Fruit fly (Drosophila melanogaster) whole organism, pupa: ENCODE data around the gene mRpS34.

Source experiments
- CG10348 ChIP-seq: fragments of 200-800 bp; sonication (Bioruptor generic); IDR thresholded peaks from 2 replicates; pipeline ENCODE4 v1.3.6; 2022; ENCODE audit warnings: missing biosample characterization, missing genetic modification characterization
- CG12605 ChIP-seq: fragments of 200-800 bp; sonication (Bioruptor generic); IDR thresholded peaks from 2 replicates; pipeline ENCODE4 v1.3.6; 2022; ENCODE audit warnings: missing biosample characterization, missing genetic modification characterization
- CG13204 ChIP-seq: fragments of 200-800 bp; sonication (Bioruptor generic); optimal IDR thresholded peaks from 2 replicates; lab custom pipeline; 2018; ENCODE audit warnings: missing biosample characterization, mild to moderate bottlenecking, missing genetic modification characterization, moderate library complexity
- CG14655 ChIP-seq: fragments of 200-800 bp; sonication (Bioruptor generic); optimal IDR thresholded peaks from 3 replicates; lab custom pipeline; 2017; ENCODE audit warnings: mild to moderate bottlenecking, missing biosample characterization, missing genetic modification reagents, missing genetic modification characterization
- CG15710 ChIP-seq: fragments of 200-800 bp; sonication (Bioruptor generic); optimal IDR thresholded peaks from 2 replicates; lab custom pipeline; 2018; ENCODE audit warnings: missing biosample characterization, mild to moderate bottlenecking, missing genetic modification characterization, moderate library complexity
- CG17806 ChIP-seq: fragments of 200-800 bp; sonication (Bioruptor generic); optimal IDR thresholded peaks from 2 replicates; lab custom pipeline; 2018; ENCODE audit warnings: missing biosample characterization, mild to moderate bottlenecking, missing genetic modification characterization, moderate library complexity
- CG32121 ChIP-seq: fragments of 200-800 bp; sonication (Bioruptor generic); IDR thresholded peaks from 2 replicates; pipeline ENCODE4 v1.3.6; 2022; ENCODE audit warnings: missing biosample characterization, missing genetic modification characterization
- CG34367 ChIP-seq: fragments of 200-800 bp; sonication (Bioruptor generic); optimal IDR thresholded peaks from 2 replicates; lab custom pipeline; 2018; ENCODE audit warnings: missing biosample characterization, mild to moderate bottlenecking, missing genetic modification characterization
- CG4496 ChIP-seq: fragments of 200-800 bp; sonication (Bioruptor generic); IDR thresholded peaks from 3 replicates; pipeline ENCODE4 v1.3.6; 2022; ENCODE audit warnings: missing biosample characterization, missing genetic modification characterization
- CG8159 ChIP-seq: fragments of 200-800 bp; sonication (Bioruptor generic); optimal IDR thresholded peaks from 3 replicates; lab custom pipeline; 2018; ENCODE audit warnings: missing biosample characterization, mild to moderate bottlenecking, missing genetic modification characterization, moderate library complexity
- CG8301 ChIP-seq: fragments of 200-800 bp; sonication (Bioruptor generic); optimal IDR thresholded peaks from 2 replicates; lab custom pipeline; 2018; ENCODE audit warnings: missing biosample characterization, mild to moderate bottlenecking, missing genetic modification characterization
- CG9948 ChIP-seq: fragments of 200-800 bp; sonication (Bioruptor generic); optimal IDR thresholded peaks from 2 replicates; lab custom pipeline; 2018; ENCODE audit warnings: missing biosample characterization, mild to moderate bottlenecking, missing genetic modification characterization, moderate library complexity
- D1 ChIP-seq: fragments of 200-800 bp; sonication (Bioruptor generic); optimal IDR thresholded peaks from 2 replicates; lab custom pipeline; 2018; ENCODE audit warnings: missing biosample characterization, mild to moderate bottlenecking, missing genetic modification characterization, moderate library complexity
- EcR ChIP-seq: fragments of 200-800 bp; sonication (Bioruptor generic); optimal IDR thresholded peaks from 3 replicates; lab custom pipeline; 2019; ENCODE audit warnings: missing biosample characterization, missing genetic modification characterization, mild to moderate bottlenecking, moderate library complexity, missing genetic modification reagents
- Ets98B ChIP-seq: fragments of 200-800 bp; sonication (Bioruptor generic); IDR thresholded peaks from 2 replicates; pipeline ENCODE4 v1.3.6; 2022; ENCODE audit warnings: missing biosample characterization, missing genetic modification characterization
- Pif1A ChIP-seq: fragments of 200-800 bp; sonication (Bioruptor generic); optimal IDR thresholded peaks from 3 replicates; lab custom pipeline; 2016; ENCODE audit warnings: missing biosample characterization, missing genetic modification characterization
- Pif1B ChIP-seq: fragments of 200-800 bp; sonication (Bioruptor generic); optimal IDR thresholded peaks from 3 replicates; lab custom pipeline; 2016; ENCODE audit warnings: missing biosample characterization, missing genetic modification characterization
- Snoo ChIP-seq: fragments of 200-800 bp; sonication (Bioruptor generic); optimal IDR thresholded peaks from 3 replicates; lab custom pipeline; 2017; ENCODE audit warnings: missing biosample characterization, mild to moderate bottlenecking, missing genetic modification characterization, inconsistent platforms
- fd96Ca ChIP-seq: fragments of 200-800 bp; sonication (Bioruptor generic); IDR thresholded peaks from 3 replicates; pipeline ENCODE4 v1.3.6; 2022; ENCODE audit warnings: missing biosample characterization, missing genetic modification characterization
- gl ChIP-seq: fragments of 200-800 bp; sonication (Bioruptor generic); optimal IDR thresholded peaks from 2 replicates; lab custom pipeline; 2018; ENCODE audit warnings: missing biosample characterization, mild to moderate bottlenecking, missing genetic modification characterization
- rn ChIP-seq: fragments of 200-800 bp; sonication (Bioruptor generic); IDR thresholded peaks from 2 replicates; pipeline ENCODE4 v1.3.6; 2022; ENCODE audit warnings: missing biosample characterization, missing genetic modification characterization

The mRpS34 gene

DNA sequence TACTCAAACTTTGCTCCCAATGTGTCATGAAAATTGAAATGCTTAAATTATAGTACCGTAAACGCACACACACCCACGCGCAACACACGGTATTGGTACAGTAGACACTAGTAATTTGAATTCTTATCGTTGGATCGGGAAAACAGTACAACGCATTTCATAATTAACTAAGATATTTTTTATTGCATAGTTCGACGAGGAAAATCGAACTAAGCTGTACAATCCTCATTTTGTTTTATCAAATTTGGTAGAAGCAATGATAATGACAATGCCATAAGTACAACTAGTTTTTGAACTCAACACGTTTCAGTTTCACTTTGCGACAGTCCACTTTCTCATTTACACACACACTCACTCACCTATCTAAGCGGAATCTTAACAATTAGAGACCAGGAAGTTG lies 32.9 kb downstream of the mRpS34 start:
- TF ChIP-seq CG8301 (tag; lab: Kevin White, UChicago), result peak; percentile 21
- TF ChIP-seq CG4496 (GFP tag; lab: Robert Waterston, UW), result no peak
- TF ChIP-seq CG12605 (GFP tag; lab: Robert Waterston, UW), result no peak
- TF ChIP-seq Ets98B (GFP tag; lab: Robert Waterston, UW), result no peak

DNA sequence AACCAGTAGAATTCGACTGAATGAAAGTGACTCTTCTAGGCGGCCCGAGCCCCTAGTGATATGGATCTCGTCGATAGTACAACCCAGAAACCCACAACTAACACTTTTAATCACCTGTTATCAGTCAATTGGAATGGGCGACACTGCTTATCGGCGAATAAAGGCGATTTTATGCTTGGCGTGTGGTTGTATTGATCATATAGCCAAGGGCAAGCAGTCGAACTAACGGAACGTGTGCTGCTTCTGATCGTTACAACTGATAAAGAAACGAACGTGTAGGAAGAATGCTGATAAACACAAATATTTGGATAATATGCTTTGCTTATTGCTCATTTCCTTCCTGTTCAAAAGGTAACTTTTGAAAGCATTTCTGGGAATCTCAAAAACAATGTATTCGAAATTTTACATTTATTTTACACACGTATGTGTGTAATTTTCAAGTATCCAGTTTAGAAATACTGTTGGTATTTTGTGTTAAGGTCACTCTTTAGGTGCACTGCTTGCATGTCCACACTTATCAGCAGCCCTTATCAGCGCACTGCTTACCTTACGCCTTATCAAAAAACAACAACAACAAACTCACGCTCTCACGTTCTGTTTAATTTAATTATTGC lies 33.4 kb downstream of the mRpS34 start, which contains the start of gene Agpat4:
Agpat4 (minus strand) TSS at position 387 of the 614 bp plus-strand sequence.
- TF ChIP-seq CG9948 (tag; lab: Kevin White, UChicago), result no peak

DNA sequence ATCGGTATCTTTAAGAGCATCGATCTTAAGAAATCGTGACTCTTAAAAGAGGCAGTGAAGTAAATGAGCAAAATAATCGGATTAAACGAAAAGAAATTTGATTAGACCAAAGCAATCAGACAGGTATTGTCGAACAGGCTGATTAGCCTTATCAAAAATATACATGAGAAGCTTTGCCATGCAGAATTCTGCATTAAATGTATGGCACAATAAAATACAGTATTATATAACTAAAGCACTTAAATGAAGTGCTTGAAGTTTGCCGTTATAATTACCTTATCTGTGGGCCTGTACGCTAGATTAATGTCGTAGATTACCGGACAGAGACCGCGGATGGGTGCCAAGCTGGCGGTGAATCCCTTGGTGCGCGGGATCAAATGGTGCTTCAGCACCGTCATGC lies 35.2 kb downstream of the mRpS34 start:
- TF ChIP-seq CG14655, result no peak
- TF ChIP-seq CG9948 (tag; lab: Kevin White, UChicago), result no peak
- no peak for TF ChIP-seq CG13204
- no peak for TF ChIP-seq CG10348 (GFP tag; lab: Robert Waterston, UW)
- no peak for TF ChIP-seq CG12605 (GFP tag; lab: Robert Waterston, UW)
- no peak for TF ChIP-seq CG15710 (tag; lab: Kevin White, UChicago)
- no peak for TF ChIP-seq rn (GFP tag; lab: Robert Waterston, UW)
- no peak for TF ChIP-seq fd96Ca (GFP tag; lab: Robert Waterston, UW)
- TF ChIP-seq CG8159 (tag; lab: Kevin White, UChicago), result no peak
- TF ChIP-seq CG17806 (tag; lab: Kevin White, UChicago), result no peak
- TF ChIP-seq CG8301 (tag; lab: Kevin White, UChicago), result no peak
- no peak for TF ChIP-seq Snoo (tag; lab: Kevin White, UChicago)
- TF ChIP-seq CG4496 (GFP tag; lab: Robert Waterston, UW), result no peak
- no peak for TF ChIP-seq CG32121
- TF ChIP-seq CG34367 (tag; lab: Kevin White, UChicago), result no peak
- no peak for TF ChIP-seq Pif1B (GFP tag; lab: Kevin White, UChicago)

DNA sequence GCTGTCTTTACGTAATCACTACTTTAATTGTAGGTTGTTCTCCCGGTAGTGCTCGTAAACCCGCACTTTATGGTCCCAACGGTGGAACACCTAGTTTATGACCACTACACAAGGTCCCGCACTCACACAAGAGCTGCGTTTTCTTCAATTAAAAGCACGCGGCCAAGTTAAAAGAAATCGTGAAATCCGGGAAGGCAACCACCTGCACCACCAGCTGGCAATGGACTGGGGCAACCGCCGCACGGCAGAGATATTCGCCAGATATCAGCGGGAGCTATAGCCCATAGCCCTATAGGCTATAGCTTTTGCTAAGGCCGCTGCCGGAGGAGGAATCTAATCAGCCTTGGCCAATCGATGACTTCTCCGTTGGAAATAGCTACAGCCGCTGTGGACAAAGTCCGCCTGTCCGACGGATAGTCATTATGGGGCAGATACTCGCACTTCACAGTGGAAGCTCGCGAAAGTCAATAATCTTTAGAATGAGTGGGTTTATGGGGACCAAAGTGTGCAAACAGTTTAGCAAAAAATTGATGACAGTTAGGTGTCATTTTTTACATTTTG lies 36.4 kb downstream of the mRpS34 start:
- TF ChIP-seq CG34367 (tag; lab: Kevin White, UChicago) (no peak), rn (GFP tag; lab: Robert Waterston, UW) (no peak), Snoo (tag; lab: Kevin White, UChicago) (no peak), CG17806 (tag; lab: Kevin White, UChicago) (no peak), CG8301 (tag; lab: Kevin White, UChicago) (peak; percentile 12), CG9948 (tag; lab: Kevin White, UChicago) (no peak), CG13204 (no peak), EcR (no peak), CG4496 (GFP tag; lab: Robert Waterston, UW) (peak; percentile 41; the same call in 1 of the 3 replicates), Ets98B (GFP tag; lab: Robert Waterston, UW) (0 out of 2 replicates have a peak, but pooled peaks have one; percentile 32), CG14655 (no peak), gl (peak; percentile 18), CG10348 (GFP tag; lab: Robert Waterston, UW) (no peak), CG12605 (GFP tag; lab: Robert Waterston, UW) (peak; percentile 37; the same call in 1 of the 2 replicates), fd96Ca (GFP tag; lab: Robert Waterston, UW) (peak; percentile 40; the same call in 1 of the 3 replicates), CG15710 (tag; lab: Kevin White, UChicago) (no peak), CG8159 (tag; lab: Kevin White, UChicago) (no peak)
- TF ChIP-seq, all 21 proteins: peak for 6

DNA sequence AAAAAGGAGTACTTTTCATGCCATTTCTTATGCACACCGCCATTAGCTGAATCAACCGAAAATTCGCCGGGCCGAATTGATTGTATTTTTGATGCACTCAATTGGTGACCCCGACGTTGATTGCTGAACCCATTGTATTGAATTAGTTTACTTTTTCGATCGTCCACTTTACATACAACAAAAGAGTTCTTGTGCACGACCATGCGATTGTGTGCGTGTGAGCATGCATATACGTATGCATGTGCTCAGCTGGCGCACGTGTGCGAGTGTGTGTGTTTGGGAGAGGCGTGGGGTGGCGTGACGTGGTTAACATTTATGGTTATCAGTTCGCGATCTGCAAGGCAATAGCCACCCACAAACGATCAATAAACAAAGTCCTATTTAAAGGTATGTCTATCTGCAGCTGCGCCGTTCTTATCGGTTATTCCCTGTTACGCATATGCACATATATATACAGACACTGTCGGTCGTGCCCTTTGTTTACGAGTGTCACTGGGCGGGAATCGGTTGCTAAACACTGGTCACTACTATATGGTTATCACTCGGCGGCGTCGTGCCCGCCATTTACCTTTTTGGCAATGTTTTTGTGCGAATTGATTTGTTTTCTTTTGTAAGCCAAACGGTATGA lies 37.5 kb downstream of the mRpS34 start:
- TF ChIP-seq CG8159 (tag; lab: Kevin White, UChicago) (no peak), CG12605 (GFP tag; lab: Robert Waterston, UW) (0 out of 2 replicates have a peak, but pooled peaks have one; percentile 14), gl (no peak), CG15710 (tag; lab: Kevin White, UChicago) (no peak), Pif1A (GFP tag; lab: Kevin White, UChicago) (peak; percentile 43), Snoo (tag; lab: Kevin White, UChicago) (no peak), CG14655 (no peak), EcR (peak; percentile 93), CG4496 (GFP tag; lab: Robert Waterston, UW) (0 out of 3 replicates have a peak, but pooled peaks have one; percentile 52)

DNA sequence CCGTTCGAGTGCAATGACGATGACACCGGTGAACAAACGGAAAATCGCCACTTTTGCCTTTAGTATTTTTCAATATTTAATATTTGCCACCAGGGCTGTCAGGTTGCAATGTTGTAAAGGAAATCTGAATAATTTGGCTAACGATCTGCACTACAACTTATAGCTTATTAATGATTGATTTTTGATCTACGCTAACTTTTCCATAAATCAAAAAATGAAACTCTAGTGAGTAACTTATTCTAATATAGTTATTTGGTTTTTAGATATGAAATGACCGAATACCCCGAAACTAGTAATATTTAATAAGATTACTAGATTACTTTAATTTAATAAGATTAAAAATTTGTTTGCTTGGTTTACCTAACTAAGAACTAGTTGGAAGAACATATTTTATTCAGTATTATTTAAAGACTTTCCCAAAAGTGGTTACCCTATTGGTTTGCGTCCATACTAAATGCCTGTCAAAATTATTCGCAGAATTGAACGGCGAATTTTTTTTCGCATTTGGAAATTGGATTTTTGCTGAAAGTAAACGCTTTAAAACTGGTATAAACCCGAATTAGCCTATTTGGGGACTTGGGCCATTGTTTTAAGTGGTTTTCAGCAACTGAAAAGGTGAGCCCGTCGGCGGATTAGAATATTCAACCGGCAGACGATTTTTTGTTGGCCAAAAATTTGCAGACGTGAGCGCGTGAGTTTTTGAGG lies 38.2 kb downstream of the mRpS34 start, which contains the start of the genes Agpat3 and RAF2:
Agpat3 (minus strand) TSS at position 78 of the 705 bp plus-strand sequence.
RAF2 (plus strand) TSS at position 448 of the 705 bp plus-strand sequence.
- TF ChIP-seq CG8159 (tag; lab: Kevin White, UChicago), result peak; percentile 48
- no peak for TF ChIP-seq CG32121
- TF ChIP-seq CG14655, result no peak
- no peak for TF ChIP-seq CG13204
- peak; percentile 55 for TF ChIP-seq CG15710 (tag; lab: Kevin White, UChicago)
- peak; percentile 34 for TF ChIP-seq CG17806 (tag; lab: Kevin White, UChicago)
- no peak for TF ChIP-seq Snoo (tag; lab: Kevin White, UChicago)
- TF ChIP-seq CG12605 (GFP tag; lab: Robert Waterston, UW), result 0 out of 2 replicates have a peak, but pooled peaks have one; percentile 5
- TF ChIP-seq CG9948 (tag; lab: Kevin White, UChicago), result peak; percentile 35
- no peak for TF ChIP-seq D1 (tag; lab: Kevin White, UChicago)
- 0 out of 2 replicates have a peak, but pooled peaks have one; percentile 13 for TF ChIP-seq rn (GFP tag; lab: Robert Waterston, UW)
- no peak for TF ChIP-seq EcR
- no peak for TF ChIP-seq gl
